Worm (Caenorhabditis elegans): ENCODE results near the gene sftd-3.

DNA sequence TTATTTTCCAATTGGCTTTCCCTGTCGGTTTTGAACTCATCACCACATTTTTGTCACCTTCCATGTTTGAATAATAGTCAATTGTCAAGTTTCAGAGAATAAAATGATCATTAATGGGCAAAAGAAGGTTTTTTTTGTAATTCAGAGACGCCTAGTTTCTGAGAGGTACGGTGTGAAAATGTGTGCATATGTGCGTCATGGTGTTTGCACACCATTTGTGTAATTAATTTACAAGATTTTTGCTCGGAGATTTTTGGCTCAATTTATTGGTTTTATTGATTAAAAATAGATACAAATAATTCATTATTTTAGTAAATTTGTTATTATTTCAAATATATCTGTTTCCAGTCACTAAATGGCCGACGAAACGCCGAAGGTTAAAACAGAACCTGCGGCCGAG lies 33.5 kb upstream of the sftd-3 start, which contains the start of the genes F44G4.3 and tdp-1:
- no peak for TF ChIP-seq ceh-16 (tag; optimal IDR thresholded peaks at IDR 0.05)
- no peak for TF ChIP-seq nhr-76 (tag; optimal IDR thresholded peaks at IDR 0.05)
- no peak for TF ChIP-seq elt-2 (tag; optimal IDR thresholded peaks at IDR 0.05)
- no peak for TF ChIP-seq hmg-11 (tag; optimal IDR thresholded peaks at IDR 0.05)
- no peak for TF ChIP-seq mdl-1 (tag; optimal IDR thresholded peaks at IDR 0.05)
- no peak for TF ChIP-seq elt-3 (tag; optimal IDR thresholded peaks at IDR 0.05)
- no peak for TF ChIP-seq fkh-10 (GFP tag; optimal IDR thresholded peaks at IDR 0.05)
- TF ChIP-seq nhr-28 (tag; optimal IDR thresholded peaks at IDR 0.05) = no peak
- no peak for TF ChIP-seq snpc-4 (tag; optimal IDR thresholded peaks at IDR 0.05)
- no peak for TF ChIP-seq ZK546.5 (tag; optimal IDR thresholded peaks at IDR 0.05)
- no peak for TF ChIP-seq unc-39 (tag; optimal IDR thresholded peaks at IDR 0.05)
- TF ChIP-seq tbx-2 (tag; optimal IDR thresholded peaks at IDR 0.05) = no peak
- TF ChIP-seq unc-62 (GFP tag; optimal IDR thresholded peaks at IDR 0.05) = no peak
- TF ChIP-seq R02D3.7 (tag; optimal IDR thresholded peaks at IDR 0.05) = no peak
